Worm (Caenorhabditis elegans): Measurements from ENCODE around the gene F58D2.5.

F58D2.5 gene

DNA sequence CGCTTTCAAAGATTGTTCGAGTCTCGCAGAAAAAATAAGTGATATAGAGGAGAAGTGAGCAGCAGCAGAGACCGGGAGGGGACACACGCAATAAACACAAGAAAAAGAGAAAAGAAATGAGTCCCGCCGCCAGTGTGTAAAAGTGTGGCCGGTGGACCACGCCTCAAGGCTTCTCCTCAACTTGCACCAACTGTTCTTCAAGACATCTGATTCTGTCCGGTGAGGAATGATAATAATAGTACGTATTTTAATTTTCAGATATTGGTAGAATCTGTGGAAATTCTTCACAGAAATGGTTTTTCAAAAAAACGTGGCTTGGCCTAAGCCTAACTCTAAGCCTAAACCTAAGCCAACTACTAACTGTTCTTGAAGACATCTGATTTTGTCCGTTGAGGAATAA lies 13.8 kb downstream of the F58D2.5 start, which contains the start of gene lev-1:
TSS of gene lev-1 (minus strand) at position 101 of the 400 bp plus-strand sequence.
- TF ChIP-seq flt-1 (GFP tag; IDR thresholded peaks at IDR 0.05) (no peak), ref-1 (GFP tag; conservative IDR thresholded peaks at IDR 0.05) (no peak), tab-1 (GFP tag; IDR thresholded peaks at IDR 0.05) (no peak), ztf-29 (GFP tag; IDR thresholded peaks at IDR 0.05) (no peak), T22C8.4 (GFP tag; IDR thresholded peaks at IDR 0.05) (no peak), med-1 (GFP tag; optimal IDR thresholded peaks at IDR 0.05; ENCODE audit: insufficient read depth) (no peak), cog-1 (tag; optimal IDR thresholded peaks at IDR 0.05) (no peak), klf-2 (GFP tag; conservative IDR thresholded peaks at IDR 0.05) (no peak), ztf-23 (GFP tag; IDR thresholded peaks at IDR 0.05) (no peak)

DNA sequence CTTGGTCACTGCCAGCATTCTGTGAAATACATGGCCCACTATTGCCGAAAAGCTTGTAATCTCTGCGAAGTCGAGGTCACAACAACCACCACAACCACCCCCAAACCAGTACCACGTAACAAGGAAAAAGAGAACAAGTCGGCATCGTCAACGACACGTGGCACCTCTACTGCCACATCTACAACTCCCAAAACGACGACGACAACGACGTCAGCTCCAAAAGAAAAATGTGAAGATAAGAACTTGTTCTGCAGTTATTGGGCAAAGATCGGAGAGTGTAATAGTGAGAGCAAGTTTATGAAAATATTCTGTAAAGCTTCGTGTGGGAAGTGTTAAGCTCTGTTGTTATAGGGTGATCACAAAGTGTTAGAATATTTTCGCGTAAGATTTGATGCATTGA lies 19.8 kb downstream of the F58D2.5 start:
- TF ChIP-seq ztf-23 (GFP tag; IDR thresholded peaks at IDR 0.05) (no peak), T22C8.4 (GFP tag; IDR thresholded peaks at IDR 0.05) (no peak), flt-1 (GFP tag; IDR thresholded peaks at IDR 0.05) (no peak), ztf-29 (GFP tag; IDR thresholded peaks at IDR 0.05) (no peak), tab-1 (GFP tag; IDR thresholded peaks at IDR 0.05) (no peak), med-1 (GFP tag; optimal IDR thresholded peaks at IDR 0.05; ENCODE audit: insufficient read depth) (no peak), cog-1 (tag; optimal IDR thresholded peaks at IDR 0.05) (no peak), ref-1 (GFP tag; conservative IDR thresholded peaks at IDR 0.05) (no peak), klf-2 (GFP tag; conservative IDR thresholded peaks at IDR 0.05) (no peak)

DNA sequence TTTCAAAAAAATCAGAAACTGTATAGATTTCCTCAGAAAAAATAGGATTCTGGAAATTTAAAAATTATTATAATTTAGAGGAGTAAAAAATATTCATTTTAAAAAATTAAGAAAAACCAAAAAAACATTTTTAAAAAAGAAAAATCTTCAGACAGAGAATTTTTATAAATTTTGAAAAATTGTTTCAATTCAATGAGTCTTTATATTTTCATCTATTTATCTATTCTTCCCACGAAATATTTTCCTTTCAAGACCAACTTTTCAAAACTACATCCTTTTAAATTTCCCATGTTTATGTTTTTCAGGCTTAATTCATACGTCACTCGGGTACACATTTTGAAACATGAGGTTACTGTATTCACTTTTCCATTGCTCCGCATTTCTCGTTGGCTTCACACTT lies 22.9 kb downstream of the F58D2.5 start, which contains the start of gene nas-14:
TSS of gene nas-14 (plus strand) at position 301 of the 400 bp plus-strand sequence.
- TF ChIP-seq cog-1 (tag; optimal IDR thresholded peaks at IDR 0.05), result no peak
- no peak for TF ChIP-seq flt-1 (GFP tag; IDR thresholded peaks at IDR 0.05)
- no peak for TF ChIP-seq ztf-29 (GFP tag; IDR thresholded peaks at IDR 0.05)
- TF ChIP-seq tab-1 (GFP tag; IDR thresholded peaks at IDR 0.05), result no peak
- TF ChIP-seq T22C8.4 (GFP tag; IDR thresholded peaks at IDR 0.05), result no peak

DNA sequence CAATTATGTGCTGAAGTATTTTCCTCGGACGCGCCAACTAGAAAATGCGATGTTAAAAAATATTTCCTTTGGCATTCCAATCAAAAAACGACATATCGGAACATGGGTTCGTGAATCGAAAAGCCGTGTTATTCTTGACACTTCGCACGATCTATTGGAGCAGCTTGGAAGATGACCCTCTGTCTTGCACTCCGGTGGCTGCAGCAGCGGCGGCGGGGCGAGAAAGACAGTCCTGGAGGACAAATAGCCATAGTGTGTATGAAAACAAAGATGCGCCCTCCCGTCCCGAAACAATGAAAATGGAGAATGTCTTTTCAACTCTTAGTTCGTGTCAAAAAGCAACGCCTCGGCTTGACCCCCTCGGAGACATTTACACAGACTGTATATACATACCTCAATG lies 25.6 kb downstream of the F58D2.5 start:
- TF ChIP-seq ztf-23 (GFP tag; IDR thresholded peaks at IDR 0.05), result no peak
- no peak for TF ChIP-seq tab-1 (GFP tag; IDR thresholded peaks at IDR 0.05)

DNA sequence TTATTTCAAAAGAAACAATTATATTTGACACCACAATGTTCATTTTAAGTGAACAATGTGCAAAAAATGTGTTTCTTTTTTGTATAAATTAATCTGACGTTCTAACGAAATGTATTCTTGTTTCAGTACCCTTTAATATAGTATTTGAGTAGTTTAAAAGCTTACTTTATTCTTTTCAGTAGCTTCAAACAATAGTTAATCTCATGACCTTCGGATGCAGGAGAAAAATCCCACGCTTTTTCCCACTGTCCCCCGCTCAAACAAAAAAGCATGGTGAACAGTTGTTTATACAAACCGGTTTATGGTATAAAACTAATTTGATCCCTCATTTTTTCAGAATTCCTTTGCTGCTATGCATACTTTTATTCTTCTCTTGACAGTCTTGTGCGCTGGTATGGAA lies 28.0 kb downstream of the F58D2.5 start, which contains the start of gene scl-14:
TSS of gene scl-14 (plus strand) at position 301 of the 400 bp plus-strand sequence.
- TF ChIP-seq tab-1 (GFP tag; IDR thresholded peaks at IDR 0.05) (no peak), flt-1 (GFP tag; IDR thresholded peaks at IDR 0.05) (no peak), ref-1 (GFP tag; conservative IDR thresholded peaks at IDR 0.05) (no peak), klf-2 (GFP tag; conservative IDR thresholded peaks at IDR 0.05) (no peak), ztf-29 (GFP tag; IDR thresholded peaks at IDR 0.05) (no peak), med-1 (GFP tag; optimal IDR thresholded peaks at IDR 0.05; ENCODE audit: insufficient read depth) (no peak), cog-1 (tag; optimal IDR thresholded peaks at IDR 0.05) (no peak), ztf-23 (GFP tag; IDR thresholded peaks at IDR 0.05) (no peak), T22C8.4 (GFP tag; IDR thresholded peaks at IDR 0.05) (no peak)

DNA sequence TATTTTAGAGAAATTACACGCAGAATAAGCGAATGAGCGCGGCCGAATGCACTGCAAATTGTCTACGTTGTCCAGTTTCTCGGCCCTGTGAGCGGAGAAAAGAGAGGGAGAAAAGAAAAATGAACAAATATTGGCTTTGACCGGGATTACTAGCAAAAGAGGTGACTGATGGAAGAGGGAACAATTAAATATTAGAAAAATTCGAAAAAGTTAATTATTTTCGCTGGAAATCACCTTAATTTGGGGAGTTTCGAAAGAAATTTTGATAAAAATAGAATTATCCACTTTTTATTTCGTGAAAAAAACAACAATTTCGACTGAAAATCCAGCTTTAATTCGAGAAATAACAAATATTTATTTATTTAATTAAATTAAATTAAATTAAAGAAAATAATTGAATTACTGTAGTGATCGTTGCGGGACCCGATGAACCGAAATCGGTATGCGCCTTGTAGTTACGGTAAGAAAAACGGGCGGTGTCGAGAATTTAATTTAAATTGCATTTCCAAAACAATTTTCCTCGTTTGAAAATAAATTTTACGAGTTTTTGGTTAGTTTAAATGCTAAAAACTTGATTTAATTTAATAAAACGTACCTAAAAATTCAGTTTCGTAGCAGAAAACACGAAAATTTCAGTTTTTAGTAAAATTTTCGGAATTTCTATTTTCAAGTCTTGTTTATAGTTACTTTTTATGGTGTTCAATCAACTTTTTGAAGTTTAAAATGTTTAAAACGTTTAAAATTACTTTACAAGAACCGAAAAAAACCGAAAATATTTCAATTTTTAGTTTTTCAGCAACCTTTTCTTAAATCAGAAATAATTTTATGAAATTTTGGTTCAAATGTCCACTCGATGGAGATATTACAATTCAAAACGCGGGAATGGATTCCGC lies 38.5 kb downstream of the F58D2.5 start, which contains the start of the genes crld-1 and msh-5:
TSS of gene crld-1 (minus strand) at position 51 of the 893 bp plus-strand sequence.
TSS of gene msh-5 (plus strand) at position 843 of the 893 bp plus-strand sequence.
- TF ChIP-seq flt-1 (GFP tag; IDR thresholded peaks at IDR 0.05) (no peak), T22C8.4 (GFP tag; IDR thresholded peaks at IDR 0.05) (no peak), klf-2 (GFP tag; conservative IDR thresholded peaks at IDR 0.05) (no peak), ref-1 (GFP tag; conservative IDR thresholded peaks at IDR 0.05) (no peak), ztf-23 (GFP tag; IDR thresholded peaks at IDR 0.05) (no peak), med-1 (GFP tag; optimal IDR thresholded peaks at IDR 0.05; ENCODE audit: insufficient read depth) (no peak), tab-1 (GFP tag; IDR thresholded peaks at IDR 0.05) (no peak), cog-1 (tag; optimal IDR thresholded peaks at IDR 0.05) (no peak), ztf-29 (GFP tag; IDR thresholded peaks at IDR 0.05) (no peak)

DNA sequence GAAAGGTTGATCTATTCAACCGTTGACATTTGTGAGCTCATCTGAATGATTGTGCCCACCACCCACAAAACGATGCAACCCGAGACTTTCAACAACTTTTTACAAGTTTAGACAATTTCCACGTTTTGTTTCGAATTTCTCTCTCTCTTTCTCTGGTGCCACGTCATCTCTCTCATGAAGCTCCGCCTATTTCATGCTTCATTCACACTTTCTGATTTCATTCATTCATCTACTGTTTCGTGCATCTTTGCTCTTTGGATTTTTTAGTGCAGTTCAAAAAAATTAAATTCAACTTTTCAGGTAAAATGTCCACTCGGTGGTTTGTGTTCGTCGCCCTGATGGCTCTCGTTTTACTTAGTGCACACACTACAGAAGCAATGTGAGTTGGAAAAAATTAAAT lies 43.9 kb downstream of the F58D2.5 start, which contains the start of gene nlp-79:
TSS of gene nlp-79 (plus strand) at position 301 of the 400 bp plus-strand sequence.
- no peak for TF ChIP-seq ref-1 (GFP tag; conservative IDR thresholded peaks at IDR 0.05)
- no peak for TF ChIP-seq T22C8.4 (GFP tag; IDR thresholded peaks at IDR 0.05)
- no peak for TF ChIP-seq ztf-23 (GFP tag; IDR thresholded peaks at IDR 0.05)
- no peak for TF ChIP-seq cog-1 (tag; optimal IDR thresholded peaks at IDR 0.05)
- TF ChIP-seq ztf-29 (GFP tag; IDR thresholded peaks at IDR 0.05), result no peak
- no peak for TF ChIP-seq tab-1 (GFP tag; IDR thresholded peaks at IDR 0.05)
- no peak for TF ChIP-seq flt-1 (GFP tag; IDR thresholded peaks at IDR 0.05)
- TF ChIP-seq klf-2 (GFP tag; conservative IDR thresholded peaks at IDR 0.05), result no peak
- no peak for TF ChIP-seq med-1 (GFP tag; optimal IDR thresholded peaks at IDR 0.05; ENCODE audit: insufficient read depth)

DNA sequence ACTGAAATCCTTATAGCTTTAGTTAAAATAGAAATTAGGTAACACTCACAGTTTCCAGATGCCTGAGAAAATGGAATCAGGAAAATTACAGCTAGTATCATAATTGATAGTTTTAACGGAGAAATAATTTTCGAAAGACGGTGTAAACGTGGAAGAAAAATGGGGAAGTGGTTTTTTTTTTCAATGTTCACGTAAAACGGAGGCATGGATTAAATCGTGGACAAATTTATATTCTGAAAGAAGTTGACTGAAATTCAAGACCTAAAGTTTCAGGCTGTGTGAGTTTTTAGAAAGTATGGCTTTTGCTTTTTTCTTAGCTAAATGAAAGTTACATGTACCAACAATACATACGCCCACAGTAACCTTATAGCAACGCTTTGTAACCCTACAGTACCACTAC lies 50.9 kb downstream of the F58D2.5 start, which contains the start of gene spe-43:
TSS of gene spe-43 (minus strand) at position 101 of the 400 bp plus-strand sequence.
- TF ChIP-seq ref-1 (GFP tag; conservative IDR thresholded peaks at IDR 0.05) (no peak), med-1 (GFP tag; optimal IDR thresholded peaks at IDR 0.05; ENCODE audit: insufficient read depth) (no peak), klf-2 (GFP tag; conservative IDR thresholded peaks at IDR 0.05) (no peak), tab-1 (GFP tag; IDR thresholded peaks at IDR 0.05) (no peak), ztf-29 (GFP tag; IDR thresholded peaks at IDR 0.05) (no peak), ztf-23 (GFP tag; IDR thresholded peaks at IDR 0.05) (no peak), cog-1 (tag; optimal IDR thresholded peaks at IDR 0.05) (no peak)

DNA sequence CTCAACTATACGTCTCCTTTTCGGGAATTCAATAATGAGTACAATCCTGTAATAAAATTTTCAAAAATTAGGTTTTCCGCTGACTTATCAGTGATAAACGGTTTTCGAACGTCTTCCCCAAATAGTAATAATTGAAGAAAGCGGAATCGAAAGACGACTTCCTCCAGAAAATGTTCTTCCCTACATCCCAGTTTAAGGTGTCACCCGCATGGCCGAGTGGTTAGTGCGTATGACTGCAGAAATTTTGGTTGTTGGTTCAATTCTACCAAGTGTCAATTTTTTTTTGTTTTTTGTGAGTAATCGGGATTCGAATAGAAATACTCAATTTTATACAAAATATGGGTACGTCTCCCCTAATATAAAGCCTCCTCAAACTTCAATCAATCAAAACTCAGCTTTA lies 52.3 kb downstream of the F58D2.5 start:
- TF ChIP-seq ref-1 (GFP tag; conservative IDR thresholded peaks at IDR 0.05) (peak; percentile 43; the same call in 1 of the 2 replicates), flt-1 (GFP tag; IDR thresholded peaks at IDR 0.05) (peak; percentile 54), tab-1 (GFP tag; IDR thresholded peaks at IDR 0.05) (0 out of 2 replicates have a peak, but pooled peaks have one; percentile 51), ztf-23 (GFP tag; IDR thresholded peaks at IDR 0.05) (peak; percentile 30; the same call in 1 of the 2 replicates), T22C8.4 (GFP tag; IDR thresholded peaks at IDR 0.05) (0 out of 2 replicates have a peak, but pooled peaks have one; percentile 25)

All from whole organism, midembryonic.